Worm (Caenorhabditis elegans) whole organism, L2 larva: ENCODE data around the gene cyn-11.
A peak's percentile ranks its signal among the peaks of the same experiment; 100 is the strongest.

Experiments
- alr-1 ChIP-seq: fragments of 150-350 bp; optimal IDR thresholded peaks from 2 replicates; lab custom pipeline; 2014; ENCODE audit warnings: missing biosample characterization, missing genetic modification characterization
- blmp-1 ChIP-seq: sonication (generic microtip); optimal IDR thresholded peaks from 2 replicates; lab custom pipeline; 2017; ENCODE audit warnings: missing genetic modification characterization, mild to moderate bottlenecking, missing compliant biosample characterization, antibody characterized with exemption, moderate library complexity; ENCODE audit not compliant: insufficient read depth
- dmd-4 ChIP-seq: sonication (generic microtip); optimal IDR thresholded peaks from 2 replicates; lab custom pipeline; 2017; ENCODE audit warnings: missing biosample characterization, missing genetic modification characterization
- elt-1 ChIP-seq: fragments of 150-350 bp; optimal IDR thresholded peaks from 2 replicates; lab custom pipeline; 2014; ENCODE audit warnings: missing biosample characterization, missing genetic modification characterization
- elt-3 ChIP-seq: sonication (generic microtip); optimal IDR thresholded peaks from 2 replicates; lab custom pipeline; 2017; ENCODE audit warnings: missing biosample characterization, missing genetic modification characterization
- fos-1 ChIP-seq: fragments of 150-350 bp; optimal IDR thresholded peaks from 2 replicates; lab custom pipeline; 2014; ENCODE audit warnings: missing biosample characterization, missing genetic modification characterization
- lsy-2 ChIP-seq, 2 experiments: fragments of 150-350 bp in 1 of 2; sonication (generic microtip) in 1 of 2; optimal IDR thresholded peaks; 2 replicates each; lab custom pipeline; 2014 to 2017; ENCODE audit warnings: missing biosample characterization in 2 of 2, missing genetic modification characterization in 2 of 2
- nhr-11 ChIP-seq: fragments of 150-350 bp; optimal IDR thresholded peaks from 2 replicates; lab custom pipeline; 2014; ENCODE audit warnings: missing biosample characterization, missing genetic modification characterization
- nhr-12 ChIP-seq: fragments of 150-350 bp; optimal IDR thresholded peaks from 2 replicates; lab custom pipeline; 2014; ENCODE audit warnings: missing biosample characterization, missing genetic modification characterization
- nhr-237 ChIP-seq: fragments of 150-350 bp; optimal IDR thresholded peaks from 2 replicates; lab custom pipeline; 2014; ENCODE audit warnings: missing biosample characterization, missing genetic modification characterization

DNA sequence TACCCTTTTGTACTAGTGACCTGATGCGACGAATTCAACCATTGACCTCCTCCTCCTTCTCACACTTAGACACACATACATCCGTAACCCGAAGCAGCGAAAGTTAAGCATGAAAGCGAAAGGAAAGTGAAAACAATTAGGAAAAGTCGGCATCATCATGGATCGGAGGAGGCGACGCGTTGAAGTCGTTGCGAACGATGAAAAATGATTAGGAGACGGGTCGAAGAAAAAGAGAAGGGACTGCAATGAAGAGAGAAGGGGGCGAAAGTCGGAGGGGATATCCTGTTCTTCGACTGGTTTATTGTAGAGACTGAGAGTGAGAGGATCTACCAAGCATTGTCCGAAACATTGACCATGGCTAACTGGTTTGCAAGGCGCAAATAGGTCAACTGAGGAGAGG is 35.0 kb upstream of the cyn-11 start:
- TF ChIP-seq fos-1, result peak; percentile 9
- no peak for TF ChIP-seq nhr-12 (tag; lab: Kevin White, UChicago)
- no peak for TF ChIP-seq elt-3 (tag; lab: Kevin White, UChicago)
- no peak for TF ChIP-seq dmd-4 (tag; lab: Kevin White, UChicago)
- peak in 1 of 2 experiments; percentile 27 for TF ChIP-seq lsy-2 (tag; optimal IDR thresholded peaks at IDR 0.05; lab: Kevin White, UChicago)
- TF ChIP-seq blmp-1 (tag; lab: Kevin White, UChicago), result peak; percentile 99
- no peak for TF ChIP-seq nhr-237
- no peak for TF ChIP-seq elt-1 (tag; lab: Kevin White, UChicago)
- no peak for TF ChIP-seq nhr-11 (tag; lab: Kevin White, UChicago)
- no peak for TF ChIP-seq alr-1
